Fruit fly (Drosophila melanogaster) whole organism, embryonic: ENCODE results near the gene CG31493.
A peak's percentile ranks its signal among the peaks of the same experiment; 100 is the strongest.

Source experiments
- CG11085 ChIP-seq: fragments of 200-800 bp; sonication (Bioruptor generic); IDR thresholded peaks from 2 replicates; pipeline ENCODE4 v1.3.6; 2022; ENCODE audit warnings: missing biosample characterization, missing genetic modification characterization
- CG1647 ChIP-seq: fragments of 200-800 bp; sonication (Bioruptor generic); optimal IDR thresholded peaks from 3 replicates; lab custom pipeline; 2016; ENCODE audit warnings: missing biosample characterization, missing genetic modification characterization
- crol ChIP-seq: fragments of 200-800 bp; sonication (Bioruptor generic); IDR thresholded peaks from 2 replicates; pipeline ENCODE4 v1.3.6; 2022; ENCODE audit warnings: missing biosample characterization, missing genetic modification characterization
- lilli ChIP-seq: fragments of 200-800 bp; sonication (Bioruptor generic); optimal IDR thresholded peaks from 3 replicates; lab custom pipeline; 2016; ENCODE audit warnings: missing biosample characterization, missing genetic modification characterization
- peb ChIP-seq: fragments of 200-800 bp; sonication (Bioruptor generic); IDR thresholded peaks from 2 replicates; pipeline ENCODE4 v1.3.6; 2022; ENCODE audit warnings: missing biosample characterization, missing genetic modification characterization
- zfh2 ChIP-seq: fragments of 200-800 bp; sonication (Bioruptor generic); optimal IDR thresholded peaks from 2 replicates; lab custom pipeline; 2016; ENCODE audit warnings: missing biosample characterization, missing genetic modification characterization

dm6 chr3R:7105503-7106164, 25.7 kb upstream of the CG31493 start:
- TF ChIP-seq zfh2 (GFP tag; lab: Kevin White, UChicago) (no peak), CG1647 (GFP tag; lab: Kevin White, UChicago) (no peak), crol (GFP tag; lab: Robert Waterston, UW) (peak; percentile 62; the same call in 1 of the 2 replicates), lilli (GFP tag; lab: Kevin White, UChicago) (no peak), peb (GFP tag; lab: Robert Waterston, UW) (no peak), CG11085 (GFP tag; lab: Robert Waterston, UW) (no peak)
